Worm (Caenorhabditis elegans): ENCODE results near the gene snb-7.

snb-7 gene

ce11 chrIV:12596960-12597359 is 36.3 kb downstream of the snb-7 start:
- TF ChIP-seq sea-1 (GFP tag; conservative IDR thresholded peaks at IDR 0.05): no peak
- TF ChIP-seq hmbx-1 (tag; optimal IDR thresholded peaks at IDR 0.05): no peak
- no peak for TF ChIP-seq ama-1 (optimal IDR thresholded peaks at IDR 0.05)
- no peak for TF ChIP-seq tbx-37 (GFP tag; conservative IDR thresholded peaks at IDR 0.05)
- TF ChIP-seq ets-7 (tag; optimal IDR thresholded peaks at IDR 0.05): no peak
- TF ChIP-seq pes-1 (GFP tag; IDR thresholded peaks at IDR 0.05): no peak
- no peak for TF ChIP-seq scrt-1 (GFP tag; IDR thresholded peaks at IDR 0.05)
- no peak for TF ChIP-seq tbx-11 (GFP tag; IDR thresholded peaks at IDR 0.05)
- no peak for TF ChIP-seq ceh-13 (GFP tag; optimal IDR thresholded peaks at IDR 0.05)
- TF ChIP-seq hnd-1 (tag; optimal IDR thresholded peaks at IDR 0.05): no peak
- TF ChIP-seq flt-1 (GFP tag; IDR thresholded peaks at IDR 0.05): no peak
- no peak for TF ChIP-seq hmg-4 (GFP tag; optimal IDR thresholded peaks at IDR 0.05)
- no peak for TF ChIP-seq B0310.2 (tag; optimal IDR thresholded peaks at IDR 0.05)
- TF ChIP-seq aly-1 (tag; optimal IDR thresholded peaks at IDR 0.05): no peak
- TF ChIP-seq tra-4 (tag; optimal IDR thresholded peaks at IDR 0.05): no peak
- no peak for TF ChIP-seq F13C5.2 (tag; optimal IDR thresholded peaks at IDR 0.05)
- TF ChIP-seq ceh-36 (tag; optimal IDR thresholded peaks at IDR 0.05): no peak

- no peak for TF ChIP-seq aly-1 (tag; optimal IDR thresholded peaks at IDR 0.05)
- no peak for TF ChIP-seq hmbx-1 (tag; optimal IDR thresholded peaks at IDR 0.05)
- no peak for TF ChIP-seq ceh-13 (GFP tag; optimal IDR thresholded peaks at IDR 0.05)
- no peak for TF ChIP-seq hnd-1 (tag; optimal IDR thresholded peaks at IDR 0.05)
- TF ChIP-seq tbx-11 (GFP tag; IDR thresholded peaks at IDR 0.05): no peak
- TF ChIP-seq scrt-1 (GFP tag; IDR thresholded peaks at IDR 0.05): no peak
- TF ChIP-seq tbx-37 (GFP tag; conservative IDR thresholded peaks at IDR 0.05): no peak
- TF ChIP-seq B0310.2 (tag; optimal IDR thresholded peaks at IDR 0.05): no peak
- TF ChIP-seq ets-7 (tag; optimal IDR thresholded peaks at IDR 0.05): no peak
- TF ChIP-seq tra-4 (tag; optimal IDR thresholded peaks at IDR 0.05): no peak
- no peak for TF ChIP-seq ama-1 (optimal IDR thresholded peaks at IDR 0.05)
- TF ChIP-seq pes-1 (GFP tag; IDR thresholded peaks at IDR 0.05): no peak
Observed at ce11 chrIV:12599158-12599557, 38.5 kb downstream of the snb-7 start, which contains the start of gene pgp-1. pgp-1 (minus strand) TSS chrIV:12599169.

ce11 chrIV:12600941-12601340 is 40.3 kb downstream of the snb-7 start:
- no peak for TF ChIP-seq tbx-37 (GFP tag; conservative IDR thresholded peaks at IDR 0.05)
- TF ChIP-seq ama-1 (optimal IDR thresholded peaks at IDR 0.05): no peak
- no peak for TF ChIP-seq scrt-1 (GFP tag; IDR thresholded peaks at IDR 0.05)
- no peak for TF ChIP-seq ceh-13 (GFP tag; optimal IDR thresholded peaks at IDR 0.05)
- TF ChIP-seq hmg-4 (GFP tag; optimal IDR thresholded peaks at IDR 0.05): no peak
- TF ChIP-seq aly-1 (tag; optimal IDR thresholded peaks at IDR 0.05): no peak
- no peak for TF ChIP-seq ets-7 (tag; optimal IDR thresholded peaks at IDR 0.05)
- no peak for TF ChIP-seq hnd-1 (tag; optimal IDR thresholded peaks at IDR 0.05)

ce11 chrIV:12605401-12605800 is 44.7 kb downstream of the snb-7 start, which contains the start of gene Y55D9A.2:
Y55D9A.2 (minus strand) TSS chrIV:12605431.
- TF ChIP-seq sea-1 (GFP tag; conservative IDR thresholded peaks at IDR 0.05) (no peak), pes-1 (GFP tag; IDR thresholded peaks at IDR 0.05) (no peak), hmbx-1 (tag; optimal IDR thresholded peaks at IDR 0.05) (peak; percentile 36), F13C5.2 (tag; optimal IDR thresholded peaks at IDR 0.05) (no peak)

All from whole organism, early embryonic.